Worm (Caenorhabditis elegans): ENCODE results near the gene gcna-1.

- TF ChIP-seq snpc-4 (tag; optimal IDR thresholded peaks at IDR 0.05) (no peak), nhr-11 (tag; optimal IDR thresholded peaks at IDR 0.05) (no peak), nhr-43 (tag; optimal IDR thresholded peaks at IDR 0.05; ENCODE audit: poor library complexity, severe bottlenecking) (no peak)
Measured at ce11 chrIII:6056179-6056578, 47.3 kb upstream of the gcna-1 start.

Data from whole organism, L3 larva.